Worm (Caenorhabditis elegans) whole organism, mixed stage, embryonic: Measurements from ENCODE around the gene Y43F8C.6.

Experiments used
- M03D4.4 ChIP-seq: sonication (generic microtip); optimal IDR thresholded peaks from 2 replicates; lab custom pipeline; 2017; ENCODE audit warnings: mild to moderate bottlenecking, missing genetic modification characterization, missing compliant biosample characterization
- bed-3 ChIP-seq: fragments of 200-800 bp; sonication (Bioruptor generic); optimal IDR thresholded peaks from 3 replicates; lab custom pipeline; 2018; ENCODE audit warnings: mild to moderate bottlenecking, missing genetic modification characterization, moderate library complexity, missing compliant biosample characterization
- blmp-1 ChIP-seq: fragments of 150-350 bp; optimal IDR thresholded peaks from 2 replicates; lab custom pipeline; 2014; ENCODE audit warnings: missing biosample characterization, missing genetic modification characterization
- ceh-39 ChIP-seq: fragments of 150-350 bp; optimal IDR thresholded peaks from 2 replicates; lab custom pipeline; 2014; ENCODE audit warnings: missing biosample characterization, missing genetic modification characterization
- ceh-43 ChIP-seq: fragments of 200-800 bp; sonication (Bioruptor generic); optimal IDR thresholded peaks from 2 replicates; lab custom pipeline; 2018; ENCODE audit warnings: mild to moderate bottlenecking, missing genetic modification characterization, moderate library complexity, missing compliant biosample characterization
- ceh-83 ChIP-seq: fragments of 200-800 bp; sonication (Bioruptor generic); optimal IDR thresholded peaks from 2 replicates; lab custom pipeline; 2018; ENCODE audit warnings: mild to moderate bottlenecking, missing genetic modification characterization, missing compliant biosample characterization
- ces-1 ChIP-seq: fragments of 150-350 bp; optimal IDR thresholded peaks from 2 replicates; lab custom pipeline; 2014; ENCODE audit warnings: missing biosample characterization, missing genetic modification reagents, missing genetic modification characterization
- cnd-1 ChIP-seq: fragments of 200-800 bp; sonication (Bioruptor generic); optimal IDR thresholded peaks from 2 replicates; lab custom pipeline; 2018; ENCODE audit warnings: mild to moderate bottlenecking, missing genetic modification characterization, missing compliant biosample characterization
- drap-1 ChIP-seq: fragments of 200-800 bp; sonication (Bioruptor generic); optimal IDR thresholded peaks from 3 replicates; lab custom pipeline; 2018; ENCODE audit warnings: mild to moderate bottlenecking, missing genetic modification characterization, missing compliant biosample characterization
- elt-1 ChIP-seq: sonication (generic microtip); optimal IDR thresholded peaks from 2 replicates; lab custom pipeline; 2017; ENCODE audit warnings: missing genetic modification characterization, mild to moderate bottlenecking, missing compliant biosample characterization, antibody characterized with exemption, moderate library complexity, borderline replicate concordance; ENCODE audit not compliant: insufficient read depth
- elt-3 ChIP-seq: fragments of 150-350 bp; optimal IDR thresholded peaks from 2 replicates; lab custom pipeline; 2014; ENCODE audit warnings: missing biosample characterization, missing genetic modification characterization
- flh-1 ChIP-seq: fragments of 200-800 bp; sonication (Bioruptor generic); optimal IDR thresholded peaks from 2 replicates; lab custom pipeline; 2018; ENCODE audit warnings: mild to moderate bottlenecking, missing genetic modification characterization, moderate library complexity, missing compliant biosample characterization
- ham-2 ChIP-seq: fragments of 200-800 bp; sonication (Bioruptor generic); optimal IDR thresholded peaks from 2 replicates; lab custom pipeline; 2018; ENCODE audit warnings: mild to moderate bottlenecking, missing genetic modification characterization, missing compliant biosample characterization
- hlh-1 ChIP-seq: fragments of 150-350 bp; optimal IDR thresholded peaks from 2 replicates; lab custom pipeline; 2014; ENCODE audit warnings: missing biosample characterization, missing genetic modification reagents, missing genetic modification characterization
- lin-13 ChIP-seq: fragments of 150-350 bp; optimal IDR thresholded peaks from 2 replicates; lab custom pipeline; 2014; ENCODE audit warnings: missing biosample characterization, missing genetic modification characterization
- lin-32 ChIP-seq: fragments of 200-800 bp; sonication (Bioruptor generic); optimal IDR thresholded peaks from 2 replicates; lab custom pipeline; 2018; ENCODE audit warnings: mild to moderate bottlenecking, missing genetic modification characterization, missing compliant biosample characterization
- lsy-2 ChIP-seq: fragments of 150-350 bp; optimal IDR thresholded peaks from 2 replicates; lab custom pipeline; 2014; ENCODE audit warnings: missing biosample characterization, missing genetic modification characterization
- mab-5 ChIP-seq: fragments of 150-350 bp; optimal IDR thresholded peaks from 2 replicates; lab custom pipeline; 2014; ENCODE audit warnings: missing biosample characterization, missing genetic modification characterization
- mep-1 ChIP-seq: fragments of 150-350 bp; optimal IDR thresholded peaks from 2 replicates; lab custom pipeline; 2017; ENCODE audit warnings: missing biosample characterization, missing genetic modification reagents, missing genetic modification characterization, inconsistent platforms
- mls-2 ChIP-seq: sonication (generic microtip); optimal IDR thresholded peaks from 2 replicates; lab custom pipeline; 2016; ENCODE audit warnings: mild to moderate bottlenecking, missing genetic modification characterization, moderate library complexity, missing compliant biosample characterization
- nhr-12 ChIP-seq: fragments of 150-350 bp; optimal IDR thresholded peaks from 2 replicates; lab custom pipeline; 2014; ENCODE audit warnings: missing biosample characterization, missing genetic modification characterization
- nhr-2 ChIP-seq: fragments of 150-350 bp; optimal IDR thresholded peaks from 2 replicates; lab custom pipeline; 2014; ENCODE audit warnings: missing biosample characterization, missing genetic modification characterization
- nhr-237 ChIP-seq: fragments of 150-350 bp; optimal IDR thresholded peaks from 2 replicates; lab custom pipeline; 2014; ENCODE audit warnings: missing biosample characterization, missing genetic modification characterization
- nhr-28 ChIP-seq: fragments of 150-350 bp; optimal IDR thresholded peaks from 2 replicates; lab custom pipeline; 2014; ENCODE audit warnings: missing biosample characterization, missing genetic modification characterization
- nhr-76 ChIP-seq: sonication (generic microtip); optimal IDR thresholded peaks from 2 replicates; lab custom pipeline; 2017; ENCODE audit warnings: missing biosample characterization, missing genetic modification characterization
- pha-4 ChIP-seq: fragments of 150-350 bp; optimal IDR thresholded peaks from 2 replicates; lab custom pipeline; 2018; ENCODE audit warnings: missing biosample characterization, missing genetic modification reagents, missing genetic modification characterization
- sem-2 ChIP-seq: fragments of 200-800 bp; sonication (Bioruptor generic); optimal IDR thresholded peaks from 2 replicates; lab custom pipeline; 2018; ENCODE audit warnings: mild to moderate bottlenecking, missing genetic modification characterization, missing compliant biosample characterization
- snpc-4 ChIP-seq: fragments of 150-350 bp; optimal IDR thresholded peaks from 2 replicates; lab custom pipeline; 2014; ENCODE audit warnings: missing biosample characterization, missing genetic modification characterization
- sptf-1 ChIP-seq: sonication (generic microtip); optimal IDR thresholded peaks from 2 replicates; lab custom pipeline; 2017; ENCODE audit warnings: mild to moderate bottlenecking, missing genetic modification characterization, moderate library complexity, missing compliant biosample characterization
- tbx-8 ChIP-seq: fragments of 200-800 bp; sonication (Bioruptor generic); optimal IDR thresholded peaks from 2 replicates; lab custom pipeline; 2018; ENCODE audit warnings: mild to moderate bottlenecking, missing genetic modification characterization, moderate library complexity, missing compliant biosample characterization
- unc-120 ChIP-seq: sonication (generic microtip); optimal IDR thresholded peaks from 2 replicates; lab custom pipeline; 2017; ENCODE audit warnings: missing genetic modification characterization, missing compliant biosample characterization; ENCODE audit not compliant: poor library complexity, severe bottlenecking
- unc-39 ChIP-seq: fragments of 150-350 bp; optimal IDR thresholded peaks from 2 replicates; lab custom pipeline; 2014; ENCODE audit warnings: missing biosample characterization, missing genetic modification characterization
- unc-62 ChIP-seq: fragments of 150-350 bp; optimal IDR thresholded peaks from 2 replicates; lab custom pipeline; 2014; ENCODE audit warnings: missing biosample characterization, missing genetic modification reagents, missing genetic modification characterization
- zip-8 ChIP-seq: fragments of 150-350 bp; optimal IDR thresholded peaks from 2 replicates; lab custom pipeline; 2014; ENCODE audit warnings: missing biosample characterization, missing genetic modification characterization
- ztf-11 ChIP-seq: fragments of 150-350 bp; optimal IDR thresholded peaks from 2 replicates; lab custom pipeline; 2014; ENCODE audit warnings: missing biosample characterization, missing genetic modification characterization

The Y43F8C.6 gene

ce11 chrV:19643015-19643414 is 2.3 kb upstream of the Y43F8C.6 start:
- TF ChIP-seq M03D4.4 (tag; lab: Kevin White, UChicago) (peak; percentile 98), mab-5 (no peak), mep-1 (peak; percentile 90), flh-1 (GFP tag; lab: Kevin White, UChicago) (peak; percentile 97), sem-2 (GFP tag; lab: Kevin White, UChicago) (peak; percentile 96), zip-8 (no peak), nhr-76 (tag; lab: Kevin White, UChicago) (peak; percentile 9), blmp-1 (no peak), drap-1 (GFP tag; lab: Kevin White, UChicago) (peak; percentile 100), mls-2 (tag; lab: Kevin White, UChicago) (peak; percentile 99), ztf-11 (tag; lab: Kevin White, UChicago) (peak; percentile 93), hlh-1 (peak; percentile 51), bed-3 (GFP tag; lab: Kevin White, UChicago) (peak; percentile 95), snpc-4 (no peak), ces-1 (GFP tag; lab: Kevin White, UChicago) (peak; percentile 64), ham-2 (peak; percentile 99), tbx-8 (GFP tag; lab: Kevin White, UChicago) (peak; percentile 97), cnd-1 (peak; percentile 98), lin-32 (GFP tag; lab: Kevin White, UChicago) (peak; percentile 98), ceh-43 (GFP tag; lab: Kevin White, UChicago) (peak; percentile 97), elt-3 (tag; lab: Kevin White, UChicago) (peak; percentile 44), unc-39 (tag; lab: Kevin White, UChicago) (peak; percentile 56), ceh-39 (tag; lab: Kevin White, UChicago) (peak; percentile 19), sptf-1 (peak; percentile 99), lsy-2 (tag; lab: Kevin White, UChicago) (peak; percentile 82), unc-120 (peak; percentile 98), elt-1 (tag; lab: Kevin White, UChicago) (peak; percentile 42), ceh-83 (GFP tag; lab: Kevin White, UChicago) (peak; percentile 99), nhr-12 (tag; lab: Kevin White, UChicago) (peak; percentile 49), lin-13 (tag; lab: Kevin White, UChicago) (peak; percentile 96), nhr-28 (peak; percentile 87), nhr-2 (no peak), pha-4 (tag; lab: Kevin White, UChicago) (peak; percentile 95), unc-62 (peak; percentile 72), nhr-237 (tag; lab: Kevin White, UChicago) (peak; percentile 63)

- TF ChIP-seq ces-1 (GFP tag; lab: Kevin White, UChicago) (no peak), unc-39 (tag; lab: Kevin White, UChicago) (no peak), blmp-1 (no peak), cnd-1 (no peak), flh-1 (GFP tag; lab: Kevin White, UChicago) (no peak)
Observed at ce11 chrV:19637890-19638289, 2.8 kb downstream of the Y43F8C.6 start.

ce11 chrV:19636194-19636584 is 4.5 kb downstream of the Y43F8C.6 start:
- TF ChIP-seq ceh-39 (tag; lab: Kevin White, UChicago) (no peak), zip-8 (peak; percentile 93)

DNA sequence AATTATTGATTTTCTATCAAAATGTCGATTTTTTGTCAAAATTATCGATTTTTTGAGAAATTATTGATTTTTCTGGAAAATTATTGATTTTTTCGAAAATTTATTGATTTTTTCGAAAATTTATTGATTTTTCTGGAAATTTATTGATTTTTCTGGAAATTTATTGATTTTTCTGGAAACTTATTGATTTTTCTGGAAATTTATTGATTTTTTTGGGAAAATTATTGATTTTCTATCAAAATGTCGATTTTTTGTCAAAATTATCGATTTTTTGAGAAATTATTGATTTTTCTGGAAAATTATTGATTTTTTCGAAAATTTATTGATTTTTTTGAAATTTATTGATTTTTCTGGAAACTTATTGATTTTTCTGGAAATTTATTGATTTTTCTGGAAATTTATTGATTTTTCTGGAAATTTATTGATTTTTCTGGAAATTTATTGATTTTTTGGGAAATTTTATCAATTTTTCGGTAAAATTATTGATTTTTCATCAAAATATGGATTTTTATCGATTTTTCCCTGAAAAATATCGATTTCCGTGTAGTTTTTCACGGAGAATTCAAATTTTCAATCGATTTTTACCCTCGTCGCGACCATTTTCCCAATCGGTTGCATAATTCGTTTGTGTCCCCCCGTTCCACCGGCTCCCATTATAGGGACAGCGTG is 5.0 kb downstream of the Y43F8C.6 start:
- peak; percentile 14 for TF ChIP-seq drap-1 (GFP tag; lab: Kevin White, UChicago)
